Worm (Caenorhabditis elegans) whole organism, L4 larva: ENCODE measurements around the gene pqbp-1.1.

Experiments used
- F26F4.8 ChIP-seq: fragments of 200-800 bp; sonication (Bioruptor generic); conservative IDR thresholded peaks from 2 replicates; pipeline ENCODE4 v1.3.6; 2022; ENCODE audit warnings: missing genetic modification characterization, missing compliant biosample characterization
- R02D3.7 ChIP-seq: fragments of 150-350 bp; sonication (generic microtip); optimal IDR thresholded peaks from 3 replicates; lab custom pipeline; 2014; ENCODE audit warnings: missing biosample characterization, missing genetic modification characterization
- T26A8.4 ChIP-seq: fragments of 200-800 bp; sonication (Bioruptor generic); IDR thresholded peaks from 2 replicates; pipeline ENCODE4 v1.3.6; 2022; ENCODE audit warnings: missing genetic modification characterization, missing compliant biosample characterization
- Y48G9A.11 ChIP-seq: fragments of 200-800 bp; sonication (Bioruptor generic); IDR thresholded peaks from 2 replicates; pipeline ENCODE4 v1.3.6; 2022; ENCODE audit warnings: missing genetic modification reagents, missing genetic modification characterization, missing compliant biosample characterization
- Y75B8A.6 ChIP-seq: fragments of 200-800 bp; sonication (Bioruptor generic); IDR thresholded peaks from 2 replicates; pipeline ENCODE4 v1.3.6; 2022; ENCODE audit warnings: missing genetic modification reagents, missing genetic modification characterization, missing compliant biosample characterization
- ZK337.2 ChIP-seq: fragments of 200-800 bp; sonication (Bioruptor generic); IDR thresholded peaks from 2 replicates; pipeline ENCODE4 v1.3.6; 2022; ENCODE audit warnings: missing genetic modification reagents, missing genetic modification characterization, missing compliant biosample characterization
- aly-2 ChIP-seq: sonication (generic microtip); optimal IDR thresholded peaks from 2 replicates; lab custom pipeline; 2018; ENCODE audit warnings: missing biosample characterization, missing genetic modification characterization
- ama-1 ChIP-seq: fragments of 150-350 bp; optimal IDR thresholded peaks from 2 replicates; lab custom pipeline; 2014; ENCODE audit warnings: inconsistent platforms, mixed read lengths
- ceh-20 ChIP-seq: fragments of 200-800 bp; sonication (Bioruptor generic); IDR thresholded peaks from 2 replicates; pipeline ENCODE4 v1.3.6; 2022; ENCODE audit warnings: missing genetic modification reagents, missing genetic modification characterization, missing compliant biosample characterization
- ceh-32 ChIP-seq: sonication (generic microtip); optimal IDR thresholded peaks from 2 replicates; lab custom pipeline; 2016; ENCODE audit warnings: mild to moderate bottlenecking, missing genetic modification characterization, missing compliant biosample characterization; ENCODE audit not compliant: poor library complexity
- ces-1 ChIP-seq: fragments of 150-350 bp; sonication (generic microtip); optimal IDR thresholded peaks from 4 replicates; lab custom pipeline; 2014; ENCODE audit warnings: missing biosample characterization, missing genetic modification reagents, missing genetic modification characterization
- ctbp-1 ChIP-seq: fragments of 200-800 bp; sonication (Bioruptor generic); IDR thresholded peaks from 2 replicates; pipeline ENCODE4 v1.3.6; 2022; ENCODE audit warnings: missing genetic modification reagents, missing genetic modification characterization, missing compliant biosample characterization
- daf-16 ChIP-seq, 3 experiments: sonication (generic microtip); optimal IDR thresholded peaks; 2 replicates each; lab custom pipeline; 2016 to 2017; ENCODE audit warnings: missing genetic modification characterization in 3 of 3, missing genetic modification reagents in 3 of 3, mild to moderate bottlenecking in 2 of 3, missing compliant biosample characterization in 2 of 3, missing biosample characterization in 1 of 3, moderate library complexity in 1 of 3
- daf-8 ChIP-seq: fragments of 200-800 bp; sonication (Bioruptor generic); IDR thresholded peaks from 2 replicates; pipeline ENCODE4 v1.3.6; 2022; ENCODE audit warnings: missing genetic modification characterization, missing compliant biosample characterization
- dpl-1 ChIP-seq: fragments of 150-350 bp; optimal IDR thresholded peaks from 2 replicates; lab custom pipeline; 2014; ENCODE audit warnings: missing biosample characterization, missing genetic modification reagents, missing genetic modification characterization
- duxl-1 ChIP-seq: sonication (generic microtip); optimal IDR thresholded peaks from 2 replicates; lab custom pipeline; 2016; ENCODE audit warnings: mild to moderate bottlenecking, missing genetic modification characterization, moderate library complexity, missing compliant biosample characterization; ENCODE audit not compliant: poor library complexity
- dve-1 ChIP-seq: sonication (generic microtip); optimal IDR thresholded peaks from 2 replicates; lab custom pipeline; 2017; ENCODE audit warnings: antibody characterized with exemption, mild to moderate bottlenecking, missing genetic modification characterization, missing compliant biosample characterization; ENCODE audit not compliant: insufficient read depth
- hif-1 ChIP-seq, 2 experiments: sonication (generic microtip); optimal IDR thresholded peaks; 2 replicates each; lab custom pipeline; 2016 to 2017; ENCODE audit warnings: missing compliant biosample characterization in 2 of 2, missing genetic modification characterization in 2 of 2, missing genetic modification reagents in 2 of 2, missing genotype in 2 of 2, mild to moderate bottlenecking in 1 of 2
- hlh-11 ChIP-seq: fragments of 200-800 bp; sonication (Bioruptor generic); optimal IDR thresholded peaks from 2 replicates; lab custom pipeline; 2018; ENCODE audit warnings: mild to moderate bottlenecking, missing genetic modification characterization, missing compliant biosample characterization
- hlh-30 ChIP-seq: sonication (generic microtip); optimal IDR thresholded peaks from 2 replicates; lab custom pipeline; 2017; ENCODE audit warnings: antibody characterized with exemption, mild to moderate bottlenecking, missing genetic modification characterization, missing compliant biosample characterization; ENCODE audit not compliant: insufficient read depth
- hmg-1.1 ChIP-seq: fragments of 200-800 bp; sonication (Bioruptor generic); IDR thresholded peaks from 2 replicates; pipeline ENCODE4 v1.3.6; 2022; ENCODE audit warnings: missing genetic modification reagents, missing genetic modification characterization, missing compliant biosample characterization
- jun-1 ChIP-seq: fragments of 150-350 bp; optimal IDR thresholded peaks from 2 replicates; lab custom pipeline; 2014; ENCODE audit warnings: missing biosample characterization, missing genetic modification reagents, missing genetic modification characterization
- lin-13 ChIP-seq: fragments of 150-350 bp; optimal IDR thresholded peaks from 2 replicates; lab custom pipeline; 2014; ENCODE audit warnings: missing biosample characterization, missing genetic modification reagents, missing genetic modification characterization
- lin-38 ChIP-seq: fragments of 200-800 bp; sonication (Bioruptor generic); IDR thresholded peaks from 2 replicates; pipeline ENCODE4 v1.3.6; 2022; ENCODE audit warnings: missing genetic modification reagents, missing genetic modification characterization, missing compliant biosample characterization
- lsy-2 ChIP-seq, 2 experiments: fragments of 150-350 bp in 1 of 2; sonication (generic microtip) in 1 of 2; optimal IDR thresholded peaks; 2 replicates each; lab custom pipeline; 2014 to 2017; ENCODE audit warnings: missing biosample characterization in 2 of 2, missing genetic modification characterization in 2 of 2
- mdl-1 ChIP-seq, 2 experiments: fragments of 150-350 bp in 1 of 2; sonication (generic microtip) in 1 of 2; optimal IDR thresholded peaks; 2 replicates each; lab custom pipeline; 2014 to 2017; ENCODE audit warnings: missing biosample characterization in 2 of 2, missing genetic modification characterization in 2 of 2
- mes-2 ChIP-seq: sonication (generic microtip); optimal IDR thresholded peaks from 2 replicates; lab custom pipeline; 2016; ENCODE audit warnings: missing genotype, mild to moderate bottlenecking, missing genetic modification characterization, missing compliant biosample characterization; ENCODE audit not compliant: poor library complexity, severe bottlenecking
- nhr-10 ChIP-seq: fragments of 150-350 bp; optimal IDR thresholded peaks from 2 replicates; lab custom pipeline; 2014; ENCODE audit warnings: missing biosample characterization, missing genetic modification characterization
- nhr-25 ChIP-seq: sonication (generic microtip); optimal IDR thresholded peaks from 2 replicates; lab custom pipeline; 2017; ENCODE audit warnings: missing genetic modification characterization, mild to moderate bottlenecking, missing compliant biosample characterization, antibody characterized with exemption, moderate library complexity, borderline replicate concordance; ENCODE audit not compliant: insufficient read depth
- nhr-28 ChIP-seq: fragments of 150-350 bp; optimal IDR thresholded peaks from 2 replicates; lab custom pipeline; 2014; ENCODE audit warnings: missing biosample characterization, missing genetic modification characterization
- nhr-48 ChIP-seq: sonication (generic microtip); optimal IDR thresholded peaks from 2 replicates; lab custom pipeline; 2016; ENCODE audit warnings: mild to moderate bottlenecking, missing genetic modification characterization, missing compliant biosample characterization
- nhr-77 ChIP-seq: fragments of 150-350 bp; optimal IDR thresholded peaks from 2 replicates; lab custom pipeline; 2014; ENCODE audit warnings: missing biosample characterization, missing genetic modification characterization
- php-3 ChIP-seq: fragments of 200-800 bp; sonication (Bioruptor generic); IDR thresholded peaks from 2 replicates; pipeline ENCODE4 v1.3.6; 2022; ENCODE audit warnings: missing genetic modification reagents, missing genetic modification characterization, missing compliant biosample characterization
- pqm-1 ChIP-seq: sonication (generic microtip); optimal IDR thresholded peaks from 2 replicates; lab custom pipeline; 2017; ENCODE audit warnings: missing biosample characterization, missing genetic modification characterization
- rbr-2 ChIP-seq: sonication (generic microtip); optimal IDR thresholded peaks from 2 replicates; lab custom pipeline; 2016; ENCODE audit warnings: missing genotype, missing genetic modification characterization, missing compliant biosample characterization
- set-16 ChIP-seq: fragments of 200-800 bp; sonication (Bioruptor generic); IDR thresholded peaks from 2 replicates; pipeline ENCODE4 v1.3.6; 2022; ENCODE audit warnings: missing genetic modification reagents, missing genetic modification characterization, missing compliant biosample characterization
- unc-130 ChIP-seq: sonication (generic microtip); optimal IDR thresholded peaks from 2 replicates; lab custom pipeline; 2016; ENCODE audit warnings: missing genetic modification reagents, missing genetic modification characterization, missing compliant biosample characterization
- unc-62 ChIP-seq, 3 experiments: fragments of 150-350 bp in 1 of 3; sonication (generic microtip); optimal IDR thresholded peaks in 2 of 3; peaks in 1 of 3; 1 replicate in 1 of 3; 2 replicates in 2 of 3; lab custom pipeline; 2014 to 2017; ENCODE audit warnings: missing biosample characterization in 3 of 3, missing genetic modification characterization in 3 of 3, missing genetic modification reagents in 3 of 3, missing genotype in 1 of 3
- vab-7 ChIP-seq: fragments of 200-800 bp; sonication (Bioruptor generic); IDR thresholded peaks from 2 replicates; pipeline ENCODE4 v1.3.6; 2022; ENCODE audit warnings: missing genetic modification reagents, missing genetic modification characterization, missing compliant biosample characterization
- zfp-2 ChIP-seq: sonication (generic microtip); optimal IDR thresholded peaks from 2 replicates; lab custom pipeline; 2016; ENCODE audit warnings: mild to moderate bottlenecking, missing genetic modification characterization, missing compliant biosample characterization
- ztf-7 ChIP-seq: fragments of 150-350 bp; optimal IDR thresholded peaks from 2 replicates; lab custom pipeline; 2014; ENCODE audit warnings: missing biosample characterization, missing genetic modification characterization

The pqbp-1.1 gene

DNA sequence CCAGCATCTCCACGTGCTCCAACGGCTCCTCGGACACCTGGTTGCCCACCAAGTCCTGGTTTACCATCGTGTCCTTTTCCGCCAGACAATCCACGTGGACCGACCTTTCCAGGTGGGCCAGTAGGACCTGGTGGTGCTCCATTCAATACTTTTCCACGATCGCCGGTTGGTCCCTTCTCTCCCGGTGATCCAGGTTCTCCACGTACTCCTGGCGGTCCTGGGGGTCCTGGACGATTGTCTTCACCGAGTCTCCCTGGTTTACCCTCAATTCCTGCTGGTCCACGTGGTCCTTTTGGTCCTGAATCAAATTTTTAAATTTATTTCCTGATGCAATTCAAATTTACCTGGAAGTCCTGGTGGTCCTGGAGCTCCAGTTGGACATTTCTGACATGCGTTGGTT, 3.1 kb downstream of the pqbp-1.1 start:
- TF ChIP-seq set-16 (GFP tag; lab: Robert Waterston, UW) (peak; percentile 64), ces-1 (no peak)

DNA sequence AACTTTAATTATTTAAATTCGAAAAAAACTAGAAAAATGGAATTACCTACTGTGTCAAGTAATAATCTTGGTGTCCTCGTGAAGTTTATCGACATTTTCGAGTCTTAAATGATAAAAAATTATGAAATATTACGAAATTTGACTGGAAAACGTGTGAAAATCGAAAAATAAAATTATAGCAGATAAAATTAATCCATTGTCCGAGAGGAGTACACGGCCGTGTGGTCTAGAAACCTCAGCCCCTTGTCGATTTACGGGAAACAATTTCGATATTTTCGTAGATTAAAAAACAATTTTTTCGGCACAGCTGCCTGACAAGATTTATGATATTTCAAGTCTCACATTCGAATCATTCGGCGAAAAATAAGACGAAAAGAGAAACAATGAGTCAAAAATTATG, 4.4 kb downstream of the pqbp-1.1 start, which contains the start of gene R02D3.8:
Gene R02D3.8, minus strand, starts transcription at position 109 of the 400 bp plus-strand sequence.
- TF ChIP-seq hif-1 (tag; optimal IDR thresholded peaks at IDR 0.05; lab: Kevin White, UChicago) (peak in 1 of 2 experiments; percentile 73), dve-1 (tag; lab: Kevin White, UChicago) (peak; percentile 59), mes-2 (tag; lab: Kevin White, UChicago) (peak; percentile 94), set-16 (GFP tag; lab: Robert Waterston, UW) (no peak), unc-130 (GFP tag; lab: Kevin White, UChicago) (peak; percentile 4), unc-62 (GFP tag; optimal IDR thresholded peaks at IDR 0.05 in 1 of 2; lab: Kevin White, UChicago) (peak in 1 of 2 experiments; percentile 14), unc-62 (tag; optimal IDR thresholded peaks at IDR 0.05; lab: Kevin White, UChicago) (no peak), daf-8 (no peak), daf-16 (GFP tag; optimal IDR thresholded peaks at IDR 0.05; lab: Kevin White, UChicago) (no peak), daf-16 (tag; optimal IDR thresholded peaks at IDR 0.05; lab: Kevin White, UChicago) (peak; percentile 29), duxl-1 (tag; lab: Kevin White, UChicago) (peak; percentile 27), ctbp-1 (GFP tag; lab: Robert Waterston, UW) (no peak), dpl-1 (GFP tag; lab: Kevin White, UChicago) (peak; percentile 56), nhr-77 (tag; lab: Kevin White, UChicago) (no peak), lsy-2 (tag; optimal IDR thresholded peaks at IDR 0.05; lab: Kevin White, UChicago) (peak in 1 of 2 experiments; percentile 63), lin-38 (GFP tag; lab: Robert Waterston, UW) (peak; percentile 38), ztf-7 (peak; percentile 3), mdl-1 (tag; optimal IDR thresholded peaks at IDR 0.05; lab: Kevin White, UChicago) (no peak), R02D3.7 (tag; lab: Kevin White, UChicago) (peak; percentile 98), nhr-28 (peak; percentile 17)
- TF ChIP-seq, all 104 proteins: peak for 13

DNA sequence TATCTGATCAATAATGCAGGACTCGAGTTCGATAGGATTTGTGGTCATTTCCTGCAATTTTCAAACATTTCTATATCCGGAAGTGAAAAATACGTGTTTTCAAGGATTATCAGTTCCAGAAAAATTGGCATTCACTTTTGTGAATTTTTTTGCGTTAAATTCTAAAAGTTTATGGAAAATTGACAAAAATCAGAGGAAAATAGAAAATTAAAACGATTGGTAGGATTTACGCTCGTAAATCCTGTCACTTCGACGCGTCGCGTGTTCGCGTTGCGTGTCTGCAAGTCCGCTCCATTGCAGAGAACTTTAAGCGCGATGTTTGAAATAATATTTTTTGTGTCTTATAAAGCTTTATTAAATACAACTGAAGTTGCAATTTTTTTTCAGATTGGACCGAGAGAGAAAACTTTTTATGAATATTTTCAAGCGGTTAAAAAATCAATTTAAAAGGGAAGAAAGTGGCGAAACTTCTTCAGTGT, 6.1 kb downstream of the pqbp-1.1 start, which contains the start of gene rcat-1:
Gene rcat-1, minus strand, starts transcription at position 51 of the 479 bp plus-strand sequence.
- TF ChIP-seq dpl-1 (GFP tag; lab: Kevin White, UChicago) (peak; percentile 95), ama-1 (peak; percentile 42), nhr-10 (tag; lab: Kevin White, UChicago) (no peak), zfp-2 (no peak), rbr-2 (tag; lab: Kevin White, UChicago) (peak; percentile 47), ztf-7 (peak; percentile 22), nhr-25 (peak; percentile 40), dve-1 (tag; lab: Kevin White, UChicago) (peak; percentile 83), aly-2 (tag; lab: Kevin White, UChicago) (no peak), vab-7 (GFP tag; lab: Robert Waterston, UW) (no peak), R02D3.7 (tag; lab: Kevin White, UChicago) (peak; percentile 100), lin-13 (peak; percentile 71), lsy-2 (tag; optimal IDR thresholded peaks at IDR 0.05; lab: Kevin White, UChicago) (peak; percentile 29 to 90), T26A8.4 (GFP tag; lab: Robert Waterston, UW) (no peak), jun-1 (tag; lab: Kevin White, UChicago) (no peak), ceh-32 (tag; lab: Kevin White, UChicago) (no peak), Y75B8A.6 (GFP tag; lab: Robert Waterston, UW) (no peak), nhr-48 (tag; lab: Kevin White, UChicago) (no peak), php-3 (GFP tag; lab: Robert Waterston, UW) (0 out of 2 replicates have a peak, but pooled peaks have one; percentile 12), hlh-30 (tag; lab: Kevin White, UChicago) (peak; percentile 88), ZK337.2 (no peak), daf-16 (GFP tag; optimal IDR thresholded peaks at IDR 0.05; lab: Kevin White, UChicago) (no peak), daf-16 (tag; optimal IDR thresholded peaks at IDR 0.05; lab: Kevin White, UChicago) (no peak), Y48G9A.11 (no peak), hif-1 (tag; optimal IDR thresholded peaks at IDR 0.05; lab: Kevin White, UChicago) (peak in 1 of 2 experiments; percentile 61), mdl-1 (tag; optimal IDR thresholded peaks at IDR 0.05; lab: Kevin White, UChicago) (peak in 1 of 2 experiments; percentile 55), ctbp-1 (GFP tag; lab: Robert Waterston, UW) (no peak), hmg-1.1 (GFP tag; lab: Robert Waterston, UW) (peak; percentile 49; the same call in 1 of the 2 replicates), nhr-28 (peak; percentile 47), hlh-11 (tag; lab: Kevin White, UChicago) (peak; percentile 1), nhr-77 (tag; lab: Kevin White, UChicago) (peak; percentile 85), set-16 (GFP tag; lab: Robert Waterston, UW) (no peak), ceh-20 (GFP tag; lab: Robert Waterston, UW) (no peak), pqm-1 (no peak), F26F4.8 (GFP tag; lab: Robert Waterston, UW) (no peak)
